Fruit fly (Drosophila melanogaster): Measurements from ENCODE around the gene CatB.

- TF ChIP-seq Sin3A (optimal IDR thresholded peaks at IDR 0.05): no peak
- TF ChIP-seq insv (optimal IDR thresholded peaks at IDR 0.05): no peak
- TF ChIP-seq psq (optimal IDR thresholded peaks at IDR 0.05): no peak
- TF ChIP-seq h (optimal IDR thresholded peaks at IDR 0.05): no peak
- TF ChIP-seq ttk (optimal IDR thresholded peaks at IDR 0.05): no peak
- TF ChIP-seq Myc (optimal IDR thresholded peaks at IDR 0.05): no peak
Observed at dm6 chr2L:8717618-8718336, 12.4 kb downstream of the CatB start.
